Worm (Caenorhabditis elegans): ENCODE results near the gene Y105C5A.13.

DNA sequence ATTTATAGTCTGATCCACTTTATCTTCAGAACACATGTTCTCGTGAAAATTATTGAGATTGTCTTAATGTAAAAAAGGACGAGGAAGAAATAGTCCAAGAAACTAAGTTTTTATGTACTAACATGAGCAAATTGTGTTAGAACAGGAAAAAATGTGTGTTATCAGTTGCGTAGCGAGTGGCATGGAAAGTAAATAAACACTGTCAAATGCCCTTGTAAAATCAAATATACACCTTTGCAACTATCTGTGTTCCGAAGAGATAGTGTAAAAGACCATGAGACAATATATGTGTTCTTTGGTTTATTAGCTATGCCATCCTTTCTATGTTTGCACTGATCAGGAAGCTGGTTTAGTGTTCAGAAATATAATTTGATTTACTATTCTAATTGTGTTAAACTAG, 48.0 kb upstream of the Y105C5A.13 start:
- TF ChIP-seq ama-1 (optimal IDR thresholded peaks at IDR 0.05) = no peak
- no peak for TF ChIP-seq ets-7 (tag; optimal IDR thresholded peaks at IDR 0.05)
- TF ChIP-seq hmg-4 (GFP tag; optimal IDR thresholded peaks at IDR 0.05) = no peak
- TF ChIP-seq tra-4 (tag; optimal IDR thresholded peaks at IDR 0.05) = no peak
- TF ChIP-seq B0310.2 (tag; optimal IDR thresholded peaks at IDR 0.05) = no peak
- no peak for TF ChIP-seq hmbx-1 (tag; optimal IDR thresholded peaks at IDR 0.05)
- no peak for TF ChIP-seq ceh-36 (tag; optimal IDR thresholded peaks at IDR 0.05)
- no peak for TF ChIP-seq ceh-13 (GFP tag; optimal IDR thresholded peaks at IDR 0.05)
- no peak for TF ChIP-seq tbx-37 (GFP tag; conservative IDR thresholded peaks at IDR 0.05)

Measured in whole organism, early embryonic.